Fruit fly (Drosophila melanogaster): ENCODE measurements around the gene CG3597.
A peak's percentile ranks its signal among the peaks of the same experiment; 100 is the strongest.

CG3597 gene

dm6 chr2L:2398459-2398858 is 27.1 kb upstream of the CG3597 start (continued):
- TF ChIP-seq gfzf (GFP tag; optimal IDR thresholded peaks at IDR 0.05) (no peak), CG9797 (GFP tag; optimal IDR thresholded peaks at IDR 0.05) (no peak), seq (GFP tag; IDR thresholded peaks at IDR 0.05) (no peak), HLH54F (GFP tag; optimal IDR thresholded peaks at IDR 0.05) (no peak), CG12299 (tag; optimal IDR thresholded peaks at IDR 0.05) (no peak), CG10959 (GFP tag; IDR thresholded peaks at IDR 0.05) (no peak), CG11560 (tag; IDR thresholded peaks at IDR 0.05) (no peak), ap (GFP tag; IDR thresholded peaks at IDR 0.05) (no peak), Abd-B (GFP tag; optimal IDR thresholded peaks at IDR 0.05) (no peak), bab2 (GFP tag; optimal IDR thresholded peaks at IDR 0.05) (no peak), CG17361 (GFP tag; IDR thresholded peaks at IDR 0.05) (no peak), CG17612 (GFP tag; IDR thresholded peaks at IDR 0.05) (no peak), CG4282 (GFP tag; optimal IDR thresholded peaks at IDR 0.05) (no peak), CG18476 (GFP tag; optimal IDR thresholded peaks at IDR 0.05) (no peak), Hr39 (optimal IDR thresholded peaks at IDR 0.05) (no peak), CG2875 (GFP tag; optimal IDR thresholded peaks at IDR 0.05) (no peak), HmgD (GFP tag; optimal IDR thresholded peaks at IDR 0.05) (no peak), Vsx1 (GFP tag; optimal IDR thresholded peaks at IDR 0.05) (no peak), Deaf1 (tag; optimal IDR thresholded peaks at IDR 0.05) (no peak), CTCF (GFP tag; optimal IDR thresholded peaks at IDR 0.05) (no peak), otp (GFP tag; IDR thresholded peaks at IDR 0.05) (no peak), CG7839 (tag; optimal IDR thresholded peaks at IDR 0.05) (peak; percentile 12), BEAF-32 (GFP tag; optimal IDR thresholded peaks at IDR 0.05) (no peak), dati (GFP tag; IDR thresholded peaks at IDR 0.05) (no peak), GATAe (GFP tag; conservative IDR thresholded peaks at IDR 0.05) (no peak), prd (optimal IDR thresholded peaks at IDR 0.05) (no peak), prd (GFP tag; IDR thresholded peaks at IDR 0.05) (no peak), CG9876 (GFP tag; optimal IDR thresholded peaks at IDR 0.05) (no peak), Max (GFP tag; optimal IDR thresholded peaks at IDR 0.05) (no peak), nerfin-1 (tag; optimal IDR thresholded peaks at IDR 0.05) (no peak), CG11504 (tag; optimal IDR thresholded peaks at IDR 0.05) (peak; percentile 45), CG3838 (GFP tag; optimal IDR thresholded peaks at IDR 0.05) (no peak), CG12769 (tag; optimal IDR thresholded peaks at IDR 0.05) (no peak), vvl (GFP tag; IDR thresholded peaks at IDR 0.05) (peak; percentile 30; the same call in 1 of the 2 replicates), sens (GFP tag) (peak; percentile 16), row (GFP tag; IDR thresholded peaks at IDR 0.05) (peak; percentile 37; the same call in 1 of the 3 replicates), Blimp-1 (GFP tag; optimal IDR thresholded peaks at IDR 0.05) (peak; percentile 20), Ssrp (tag; optimal IDR thresholded peaks at IDR 0.05) (no peak), CG11723 (GFP tag; optimal IDR thresholded peaks at IDR 0.05) (no peak), pan (optimal IDR thresholded peaks at IDR 0.05) (no peak), pan (GFP tag; optimal IDR thresholded peaks at IDR 0.05 in 1 of 2, IDR thresholded peaks at IDR 0.05 in 1 of 2) (peak in 1 of 2 experiments; percentile 5), lola (GFP tag; optimal IDR thresholded peaks at IDR 0.05) (no peak), tx (GFP tag; optimal IDR thresholded peaks at IDR 0.05) (no peak), TFAM (GFP tag; optimal IDR thresholded peaks at IDR 0.05) (no peak), CG8944 (GFP tag; optimal IDR thresholded peaks at IDR 0.05) (no peak), Sin3A (optimal IDR thresholded peaks at IDR 0.05) (no peak), CG16815 (GFP tag; optimal IDR thresholded peaks at IDR 0.05) (no peak), CG2120 (GFP tag; optimal IDR thresholded peaks at IDR 0.05) (no peak), pnt (GFP tag; optimal IDR thresholded peaks at IDR 0.05) (no peak), sna (GFP tag; IDR thresholded peaks at IDR 0.05; ENCODE audit: partially characterized antibody) (no peak), CG17328 (GFP tag; IDR thresholded peaks at IDR 0.05) (no peak), CG8290 (GFP tag; optimal IDR thresholded peaks at IDR 0.05) (no peak), CG8290 (tag; optimal IDR thresholded peaks at IDR 0.05) (no peak), CG8388 (GFP tag; optimal IDR thresholded peaks at IDR 0.05) (peak; percentile 23)
